Fruit fly (Drosophila melanogaster) whole organism, embryonic: ENCODE results near the gene CG5835.
A peak's percentile ranks its signal among the peaks of the same experiment; 100 is the strongest.

Experiments used
- Adf1 ChIP-seq: fragments of 200-800 bp; sonication (Bioruptor generic); IDR thresholded peaks from 2 replicates; pipeline ENCODE4 v1.3.6; 2022; ENCODE audit warnings: missing biosample characterization, missing genetic modification characterization
- Antp ChIP-seq: fragments of 200-800 bp; sonication (Bioruptor generic); optimal IDR thresholded peaks from 3 replicates; lab custom pipeline; 2016; ENCODE audit warnings: missing biosample characterization, missing genetic modification characterization
- Atf3 ChIP-seq: fragments of 200-800 bp; sonication (Bioruptor generic); optimal IDR thresholded peaks from 3 replicates; lab custom pipeline; 2016; ENCODE audit warnings: missing biosample characterization, missing genetic modification characterization
- CG11456 ChIP-seq: fragments of 200-800 bp; sonication (Bioruptor generic); IDR thresholded peaks from 3 replicates; pipeline ENCODE4 v1.3.6; 2022; ENCODE audit warnings: missing biosample characterization, missing genetic modification characterization
- CG11560 ChIP-seq: fragments of 200-800 bp; sonication (Bioruptor generic); IDR thresholded peaks from 3 replicates; pipeline ENCODE4 v1.3.6; 2022; ENCODE audit warnings: missing biosample characterization, missing genetic modification characterization
- CG11696 ChIP-seq: fragments of 200-800 bp; sonication (Bioruptor generic); IDR thresholded peaks from 2 replicates; pipeline ENCODE4 v1.3.6; 2022; ENCODE audit warnings: missing biosample characterization, missing genetic modification characterization
- CG11723 ChIP-seq: fragments of 200-800 bp; sonication (Bioruptor generic); optimal IDR thresholded peaks from 2 replicates; lab custom pipeline; 2017; ENCODE audit warnings: missing biosample characterization, mild to moderate bottlenecking, missing genetic modification characterization
- CG12391 ChIP-seq: fragments of 200-800 bp; sonication (Bioruptor generic); optimal IDR thresholded peaks from 3 replicates; lab custom pipeline; 2018; ENCODE audit warnings: missing biosample characterization, mild to moderate bottlenecking, missing genetic modification characterization, moderate library complexity
- CG12769 ChIP-seq: fragments of 200-800 bp; sonication (Bioruptor generic); optimal IDR thresholded peaks from 2 replicates; lab custom pipeline; 2019; ENCODE audit warnings: missing biosample characterization, mild to moderate bottlenecking, missing genetic modification characterization, moderate library complexity
- CG14014 ChIP-seq: fragments of 200-800 bp; sonication (Bioruptor generic); IDR thresholded peaks from 2 replicates; pipeline ENCODE4 v1.3.6; 2022; ENCODE audit warnings: missing biosample characterization, missing genetic modification characterization
- CG1603 ChIP-seq: fragments of 200-800 bp; sonication (Bioruptor generic); optimal IDR thresholded peaks from 2 replicates; lab custom pipeline; 2019; ENCODE audit warnings: missing biosample characterization, mild to moderate bottlenecking, missing genetic modification characterization, moderate library complexity
- CG1792 ChIP-seq: fragments of 200-800 bp; sonication (Bioruptor generic); optimal IDR thresholded peaks from 2 replicates; lab custom pipeline; 2016; ENCODE audit warnings: missing biosample characterization, missing genetic modification characterization
- CG2712 ChIP-seq: fragments of 200-800 bp; optimal IDR thresholded peaks from 3 replicates; lab custom pipeline; 2019; ENCODE audit warnings: missing biosample characterization, mild to moderate bottlenecking, missing genetic modification characterization, moderate library complexity
- CG2875 ChIP-seq: fragments of 200-800 bp; sonication (Bioruptor generic); optimal IDR thresholded peaks from 2 replicates; lab custom pipeline; 2017; ENCODE audit warnings: missing biosample characterization, mild to moderate bottlenecking, missing genetic modification characterization, missing genetic modification reagents
- CG2889 ChIP-seq: fragments of 200-800 bp; sonication (Bioruptor generic); IDR thresholded peaks from 3 replicates; pipeline ENCODE4 v1.3.6; 2022; ENCODE audit warnings: missing biosample characterization, missing genetic modification characterization
- CG30431 ChIP-seq: fragments of 200-800 bp; sonication (Bioruptor generic); optimal IDR thresholded peaks from 2 replicates; lab custom pipeline; 2017; ENCODE audit warnings: missing biosample characterization, missing genetic modification characterization
- CG31365 ChIP-seq: fragments of 200-800 bp; sonication (Bioruptor generic); optimal IDR thresholded peaks from 2 replicates; lab custom pipeline; 2018; ENCODE audit warnings: missing biosample characterization, mild to moderate bottlenecking, missing genetic modification characterization
- CG31441 ChIP-seq: fragments of 200-800 bp; sonication (Bioruptor generic); IDR thresholded peaks from 2 replicates; pipeline ENCODE4 v1.3.6; 2022; ENCODE audit warnings: missing biosample characterization, missing genetic modification characterization
- CG3281 ChIP-seq: fragments of 200-800 bp; sonication (Bioruptor generic); optimal IDR thresholded peaks from 3 replicates; lab custom pipeline; 2017; ENCODE audit warnings: missing biosample characterization, mild to moderate bottlenecking, missing genetic modification characterization
- CG3726 ChIP-seq: fragments of 200-800 bp; sonication (Bioruptor generic); IDR thresholded peaks from 3 replicates; pipeline ENCODE4, ENCODE4 v1.3.6; 2022; ENCODE audit warnings: missing biosample characterization, missing genetic modification characterization
- CG6654 ChIP-seq: fragments of 200-800 bp; sonication (Bioruptor generic); optimal IDR thresholded peaks from 2 replicates; lab custom pipeline; 2017; ENCODE audit warnings: missing biosample characterization, mild to moderate bottlenecking, missing genetic modification characterization
- CG7357 ChIP-seq: fragments of 200-800 bp; sonication (Bioruptor generic); IDR thresholded peaks from 3 replicates; pipeline ENCODE4 v1.3.6; 2022; ENCODE audit warnings: missing biosample characterization, missing genetic modification characterization
- CG7987 ChIP-seq: fragments of 200-800 bp; sonication (Bioruptor generic); optimal IDR thresholded peaks from 2 replicates; lab custom pipeline; 2018; ENCODE audit warnings: missing biosample characterization, mild to moderate bottlenecking, missing genetic modification characterization, moderate library complexity
- CG8281 ChIP-seq: fragments of 200-800 bp; sonication (Bioruptor generic); optimal IDR thresholded peaks from 2 replicates; lab custom pipeline; 2018; ENCODE audit warnings: missing biosample characterization, mild to moderate bottlenecking, missing genetic modification characterization, moderate library complexity
- CG9609 ChIP-seq: fragments of 200-800 bp; sonication (Bioruptor generic); optimal IDR thresholded peaks from 3 replicates; lab custom pipeline; 2016; ENCODE audit warnings: missing biosample characterization, missing genetic modification characterization
- Fer1 ChIP-seq: fragments of 200-800 bp; sonication (Bioruptor generic); optimal IDR thresholded peaks from 2 replicates; lab custom pipeline; 2017; ENCODE audit warnings: missing biosample characterization, mild to moderate bottlenecking, missing genetic modification characterization
- Gug ChIP-seq: fragments of 200-800 bp; sonication (Bioruptor generic); IDR thresholded peaks from 4 replicates; pipeline ENCODE4 v1.3.6; 2022; ENCODE audit warnings: missing biosample characterization, missing genetic modification characterization
- H15 ChIP-seq: fragments of 200-800 bp; sonication (Bioruptor generic); IDR thresholded peaks from 3 replicates; pipeline ENCODE4 v1.3.6; 2022; ENCODE audit warnings: missing biosample characterization, missing genetic modification characterization
- Hsf ChIP-seq: fragments of 200-800 bp; sonication (Bioruptor generic); optimal IDR thresholded peaks from 3 replicates; lab custom pipeline; 2016; ENCODE audit warnings: missing biosample characterization, missing genetic modification characterization
- Mad ChIP-seq: fragments of 200-800 bp; sonication (Bioruptor generic); optimal IDR thresholded peaks from 2 replicates; lab custom pipeline; 2016; ENCODE audit warnings: missing biosample characterization, missing genetic modification characterization
- Myb ChIP-seq: fragments of 200-800 bp; sonication (Bioruptor generic); optimal IDR thresholded peaks from 2 replicates; lab custom pipeline; 2016; ENCODE audit warnings: missing biosample characterization, missing genetic modification characterization
- Oaz ChIP-seq: fragments of 200-800 bp; sonication (Bioruptor generic); IDR thresholded peaks from 2 replicates; pipeline ENCODE4 v1.3.6; 2022; ENCODE audit warnings: missing biosample characterization, missing genetic modification characterization
- Rx ChIP-seq: fragments of 200-800 bp; sonication (Bioruptor generic); IDR thresholded peaks from 2 replicates; pipeline ENCODE4 v1.3.6; 2022; ENCODE audit warnings: missing biosample characterization, missing genetic modification characterization
- TFAM ChIP-seq: fragments of 200-800 bp; sonication (Bioruptor generic); optimal IDR thresholded peaks from 2 replicates; lab custom pipeline; 2017; ENCODE audit warnings: missing biosample characterization, missing genetic modification characterization, inconsistent platforms
- Taf1 ChIP-seq: fragments of 200-800 bp; sonication (Bioruptor generic); IDR thresholded peaks from 2 replicates; pipeline ENCODE4 v1.3.6; 2022; ENCODE audit warnings: missing biosample characterization, missing genetic modification characterization
- ab ChIP-seq: fragments of 200-800 bp; sonication (Bioruptor generic); optimal IDR thresholded peaks from 2 replicates; lab custom pipeline; 2016; ENCODE audit warnings: missing biosample characterization, missing genetic modification characterization
- bigmax ChIP-seq: fragments of 200-800 bp; sonication (Bioruptor generic); optimal IDR thresholded peaks from 2 replicates; lab custom pipeline; 2018; ENCODE audit warnings: missing biosample characterization, mild to moderate bottlenecking, missing genetic modification characterization
- cas ChIP-seq: fragments of 200-800 bp; sonication (Bioruptor generic); IDR thresholded peaks from 2 replicates; pipeline ENCODE4 v1.3.6; 2022; ENCODE audit warnings: missing biosample characterization, missing genetic modification characterization
- da ChIP-seq: fragments of 200-800 bp; sonication (Bioruptor generic); optimal IDR thresholded peaks from 2 replicates; lab custom pipeline; 2016; ENCODE audit warnings: missing biosample characterization, missing genetic modification characterization
- dimm ChIP-seq: fragments of 200-800 bp; sonication (Bioruptor generic); IDR thresholded peaks from 2 replicates; pipeline ENCODE4 v1.3.6; 2022; ENCODE audit warnings: missing biosample characterization, missing genetic modification characterization
- dmrt99B ChIP-seq: fragments of 200-800 bp; sonication (Bioruptor generic); optimal IDR thresholded peaks from 2 replicates; lab custom pipeline; 2018; ENCODE audit warnings: missing biosample characterization, mild to moderate bottlenecking, missing genetic modification characterization, moderate library complexity
- gcm2 ChIP-seq: fragments of 200-800 bp; sonication (Bioruptor generic); optimal IDR thresholded peaks from 2 replicates; lab custom pipeline; 2016; ENCODE audit warnings: missing biosample characterization, missing genetic modification characterization
- gem ChIP-seq: fragments of 200-800 bp; sonication (Bioruptor generic); optimal IDR thresholded peaks from 2 replicates; lab custom pipeline; 2019; ENCODE audit warnings: missing biosample characterization, mild to moderate bottlenecking, missing genetic modification characterization, moderate library complexity
- her ChIP-seq: fragments of 200-800 bp; sonication (Bioruptor generic); optimal IDR thresholded peaks from 2 replicates; lab custom pipeline; 2016; ENCODE audit warnings: missing biosample characterization, missing genetic modification characterization
- hkb ChIP-seq, 2 experiments: fragments of 200-800 bp in 1 of 2; fragments of >200 bp in 1 of 2; sonication (Bioruptor generic) in 1 of 2; IDR thresholded peaks in 1 of 2; optimal IDR thresholded peaks in 1 of 2; 2 replicates each; pipeline versions ENCODE4 v1.3.6 to Lab custom; 2017 to 2022; ENCODE audit warnings: missing biosample characterization in 1 of 2, missing genetic modification characterization in 1 of 2
- insv ChIP-seq, 2 experiments: fragments of 200-800 bp; sonication (Bioruptor generic); optimal IDR thresholded peaks; 3 replicates each; lab custom pipeline; 2016 to 2018; ENCODE audit warnings: missing biosample characterization in 2 of 2, missing genetic modification characterization in 2 of 2
- kah ChIP-seq: fragments of 200-800 bp; sonication (Bioruptor generic); optimal IDR thresholded peaks from 2 replicates; lab custom pipeline; 2018; ENCODE audit warnings: missing biosample characterization, mild to moderate bottlenecking, missing genetic modification characterization
- klu ChIP-seq: fragments of 200-800 bp; sonication (Bioruptor generic); IDR thresholded peaks from 2 replicates; pipeline ENCODE4 v1.3.6; 2022; ENCODE audit warnings: missing biosample characterization, missing genetic modification characterization
- oc ChIP-seq: fragments of 200-800 bp; sonication (Bioruptor generic); optimal IDR thresholded peaks from 2 replicates; lab custom pipeline; 2018; ENCODE audit warnings: missing biosample characterization, mild to moderate bottlenecking, missing genetic modification characterization, moderate library complexity
- otp ChIP-seq: fragments of 200-800 bp; sonication (Bioruptor generic); IDR thresholded peaks from 3 replicates; pipeline ENCODE4, ENCODE4 v1.3.6; 2022; ENCODE audit warnings: missing biosample characterization, missing genetic modification characterization
- pzg ChIP-seq: fragments of 200-800 bp; sonication (Bioruptor generic); optimal IDR thresholded peaks from 3 replicates; lab custom pipeline; 2018; ENCODE audit warnings: missing biosample characterization, mild to moderate bottlenecking, missing genetic modification characterization, moderate library complexity
- trh ChIP-seq: fragments of 200-800 bp; sonication (Bioruptor generic); optimal IDR thresholded peaks from 2 replicates; lab custom pipeline; 2016; ENCODE audit warnings: missing biosample characterization, missing genetic modification characterization
- yki ChIP-seq: fragments of >200 bp; optimal IDR thresholded peaks from 3 replicates; lab custom pipeline; 2018

Gene CG5835

DNA sequence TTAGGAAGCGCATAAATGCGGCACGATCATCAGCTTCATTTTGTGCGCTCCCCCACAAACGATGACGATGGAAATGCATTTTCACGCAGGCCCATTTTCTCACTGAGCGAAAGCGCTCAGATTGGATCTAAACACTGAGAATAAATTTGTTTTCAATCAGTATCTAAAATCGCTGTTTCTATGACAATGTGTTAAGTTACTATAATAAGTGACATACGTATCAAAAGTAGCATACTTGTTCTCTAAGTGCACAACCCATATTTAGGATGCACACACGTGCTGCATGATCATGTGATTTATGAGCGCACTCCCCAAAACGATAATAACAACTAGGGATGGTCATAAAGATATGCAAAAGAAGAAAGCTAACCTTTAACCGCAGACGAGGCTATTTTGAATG, 45.4 kb downstream of the CG5835 start (continued):
- no peak for TF ChIP-seq trh
- no peak for TF ChIP-seq CG3281 (GFP tag; lab: Kevin White, UChicago)
- TF ChIP-seq cas (GFP tag; lab: Robert Waterston, UW): no peak
- TF ChIP-seq kah (GFP tag; lab: Kevin White, UChicago): no peak
- TF ChIP-seq CG31441: peak; percentile 45; the same call in 1 of the 2 replicates
- no peak for TF ChIP-seq da (GFP tag; lab: Kevin White, UChicago)
- TF ChIP-seq klu (GFP tag; lab: Robert Waterston, UW): no peak
- TF ChIP-seq Rx: no peak
- no peak for TF ChIP-seq insv (GFP tag; optimal IDR thresholded peaks at IDR 0.05; lab: Kevin White, UChicago)
- no peak for TF ChIP-seq dmrt99B (tag; lab: Kevin White, UChicago)
- no peak for TF ChIP-seq Atf3 (GFP tag; lab: Kevin White, UChicago)
- no peak for TF ChIP-seq CG8281 (tag; lab: Kevin White, UChicago)
- TF ChIP-seq Gug (GFP tag; lab: Robert Waterston, UW): no peak
- no peak for TF ChIP-seq Mad
- no peak for TF ChIP-seq pzg
- TF ChIP-seq CG11696 (GFP tag; lab: Robert Waterston, UW): 0 out of 2 replicates have a peak, but pooled peaks have one; percentile 12
- no peak for TF ChIP-seq TFAM (GFP tag; lab: Kevin White, UChicago)
- TF ChIP-seq CG1603 (tag; lab: Kevin White, UChicago): peak; percentile 52
- TF ChIP-seq hkb (optimal IDR thresholded peaks at IDR 0.05; lab: Kevin White, UChicago): no peak
- TF ChIP-seq hkb (GFP tag; IDR thresholded peaks at IDR 0.05; lab: Robert Waterston, UW): no peak
- TF ChIP-seq CG31365 (tag; lab: Kevin White, UChicago): no peak
- TF ChIP-seq Myb (GFP tag; lab: Kevin White, UChicago): no peak
- TF ChIP-seq her (GFP tag; lab: Kevin White, UChicago): no peak
- TF ChIP-seq Taf1 (GFP tag; lab: Robert Waterston, UW): no peak
- TF ChIP-seq ab (GFP tag; lab: Kevin White, UChicago): no peak
- TF ChIP-seq gem: peak; percentile 37
- TF ChIP-seq bigmax (GFP tag; lab: Kevin White, UChicago): no peak
- no peak for TF ChIP-seq CG3726
- no peak for TF ChIP-seq CG9609 (GFP tag; lab: Kevin White, UChicago)
- TF ChIP-seq oc: no peak
- 0 out of 3 replicates have a peak, but pooled peaks have one; percentile 44 for TF ChIP-seq otp (GFP tag; lab: Robert Waterston, UW)
- no peak for TF ChIP-seq yki (lab: Kevin White, UChicago)
- TF ChIP-seq Fer1: no peak
- peak; percentile 31 for TF ChIP-seq CG12391
- TF ChIP-seq CG1792: no peak
- no peak for TF ChIP-seq Adf1 (GFP tag; lab: Robert Waterston, UW)
- no peak for TF ChIP-seq CG11456 (GFP tag; lab: Robert Waterston, UW)
- no peak for TF ChIP-seq dimm (GFP tag; lab: Robert Waterston, UW)
- peak; percentile 16 for TF ChIP-seq CG2875 (GFP tag; lab: Kevin White, UChicago)
- TF ChIP-seq CG11560 (tag; lab: Robert Waterston, UW): no peak
- no peak for TF ChIP-seq CG6654
- TF ChIP-seq CG30431 (GFP tag; lab: Kevin White, UChicago): no peak
- no peak for TF ChIP-seq CG7357 (GFP tag; lab: Robert Waterston, UW)
- no peak for TF ChIP-seq CG11723 (GFP tag; lab: Kevin White, UChicago)
- TF ChIP-seq Antp (GFP tag; lab: Kevin White, UChicago): peak; percentile 5
- TF ChIP-seq CG2712: peak; percentile 60
- no peak for TF ChIP-seq CG7987
- TF ChIP-seq gcm2 (GFP tag; lab: Kevin White, UChicago): no peak
- TF ChIP-seq CG2889 (GFP tag; lab: Robert Waterston, UW): no peak
- TF ChIP-seq Hsf (GFP tag; lab: Kevin White, UChicago): no peak
- no peak for TF ChIP-seq CG12769
- no peak for TF ChIP-seq H15 (GFP tag; lab: Robert Waterston, UW)
- TF ChIP-seq Oaz (GFP tag; lab: Robert Waterston, UW): no peak
- no peak for TF ChIP-seq CG14014 (GFP tag; lab: Robert Waterston, UW)
